Fruit fly (Drosophila melanogaster): ENCODE data around the gene CG14645.

DNA sequence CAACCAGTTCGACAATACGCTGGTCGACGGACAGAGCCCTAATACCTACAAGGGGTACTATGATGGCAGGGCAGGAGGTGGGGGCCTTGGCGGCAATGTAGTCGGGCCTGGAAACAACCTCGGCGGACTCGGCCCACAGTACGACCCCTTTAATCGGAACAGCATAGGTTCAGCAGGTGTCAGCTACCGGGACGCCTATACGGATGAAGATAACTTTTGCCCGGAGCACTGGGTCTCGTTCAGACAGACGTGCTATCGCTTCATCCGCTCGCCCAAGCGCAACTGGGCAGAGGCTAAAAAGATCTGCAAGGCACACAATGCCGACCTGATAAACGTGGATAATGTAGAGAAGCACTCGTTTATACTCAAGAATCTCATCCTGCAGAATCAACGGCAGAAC is 47.3 kb downstream of the CG14645 start:
- TF ChIP-seq cic (GFP tag; optimal IDR thresholded peaks at IDR 0.05) (no peak), Crg-1 (GFP tag; optimal IDR thresholded peaks at IDR 0.05) (no peak), kay (GFP tag; ENCODE audit: borderline replicate concordance) (no peak)

Measured in whole organism, adult.